Fruit fly (Drosophila melanogaster) whole organism, embryonic: ENCODE measurements around the gene BBS1.
A peak's percentile ranks its signal among the peaks of the same experiment; 100 is the strongest.

Experiments used
- Atf-2 ChIP-seq: fragments of 200-800 bp; sonication (Bioruptor generic); optimal IDR thresholded peaks from 2 replicates; lab custom pipeline; 2016; ENCODE audit warnings: missing biosample characterization, missing genetic modification characterization
- Bteb2 ChIP-seq: fragments of 200-800 bp; sonication (Bioruptor generic); optimal IDR thresholded peaks from 2 replicates; lab custom pipeline; 2016; ENCODE audit warnings: missing biosample characterization, missing genetic modification characterization
- CG10979 ChIP-seq: fragments of 200-800 bp; sonication (Bioruptor generic); optimal IDR thresholded peaks from 2 replicates; lab custom pipeline; 2018; ENCODE audit warnings: missing biosample characterization, mild to moderate bottlenecking, missing genetic modification characterization, moderate library complexity
- CG11560 ChIP-seq: fragments of 200-800 bp; sonication (Bioruptor generic); IDR thresholded peaks from 3 replicates; pipeline ENCODE4 v1.3.6; 2022; ENCODE audit warnings: missing biosample characterization, missing genetic modification characterization
- CG11695 ChIP-seq: fragments of 200-800 bp; sonication (Bioruptor generic); IDR thresholded peaks from 3 replicates; pipeline ENCODE4 v1.3.6; 2022; ENCODE audit warnings: missing biosample characterization, missing genetic modification characterization
- CG12942 ChIP-seq: fragments of 200-800 bp; sonication (Bioruptor generic); optimal IDR thresholded peaks from 3 replicates; lab custom pipeline; 2016; ENCODE audit warnings: missing biosample characterization, missing genetic modification characterization
- CG13287 ChIP-seq: fragments of 200-800 bp; sonication (Bioruptor generic); IDR thresholded peaks from 2 replicates; pipeline ENCODE4 v1.3.6; 2022; ENCODE audit warnings: missing biosample characterization, missing genetic modification characterization; ENCODE audit not compliant: partially characterized antibody
- CG15601 ChIP-seq: fragments of 200-800 bp; sonication (Bioruptor generic); optimal IDR thresholded peaks from 3 replicates; lab custom pipeline; 2019; ENCODE audit warnings: missing biosample characterization, mild to moderate bottlenecking, missing genetic modification characterization, moderate library complexity
- CG1603 ChIP-seq: fragments of 200-800 bp; sonication (Bioruptor generic); optimal IDR thresholded peaks from 2 replicates; lab custom pipeline; 2019; ENCODE audit warnings: missing biosample characterization, mild to moderate bottlenecking, missing genetic modification characterization, moderate library complexity
- CG16779 ChIP-seq: fragments of 200-800 bp; sonication (Bioruptor generic); IDR thresholded peaks from 2 replicates; pipeline ENCODE4 v1.3.6; 2022; ENCODE audit warnings: missing biosample characterization, missing genetic modification characterization
- CG17328 ChIP-seq: fragments of 200-800 bp; sonication (Bioruptor generic); IDR thresholded peaks from 2 replicates; pipeline ENCODE4 v1.3.6; 2022; ENCODE audit warnings: missing biosample characterization, missing genetic modification characterization
- CG17359 ChIP-seq: fragments of 200-800 bp; sonication (Bioruptor generic); optimal IDR thresholded peaks from 3 replicates; lab custom pipeline; 2018; ENCODE audit warnings: missing biosample characterization, mild to moderate bottlenecking, missing genetic modification characterization, moderate library complexity
- CG17829 ChIP-seq: fragments of 200-800 bp; optimal IDR thresholded peaks from 2 replicates; lab custom pipeline; 2019; ENCODE audit warnings: missing biosample characterization, mild to moderate bottlenecking, missing genetic modification characterization, moderate library complexity
- CG18262 ChIP-seq: fragments of 200-800 bp; optimal IDR thresholded peaks from 3 replicates; lab custom pipeline; 2019; ENCODE audit warnings: missing biosample characterization, mild to moderate bottlenecking, missing genetic modification characterization, moderate library complexity
- CG2116 ChIP-seq: fragments of 200-800 bp; sonication (Bioruptor generic); optimal IDR thresholded peaks from 3 replicates; lab custom pipeline; 2018; ENCODE audit warnings: missing biosample characterization, mild to moderate bottlenecking, missing genetic modification characterization
- CG2678 ChIP-seq: fragments of 200-800 bp; sonication (Bioruptor generic); optimal IDR thresholded peaks from 3 replicates; lab custom pipeline; 2019; ENCODE audit warnings: missing biosample characterization, mild to moderate bottlenecking, missing genetic modification characterization, moderate library complexity
- CG2712 ChIP-seq: fragments of 200-800 bp; optimal IDR thresholded peaks from 3 replicates; lab custom pipeline; 2019; ENCODE audit warnings: missing biosample characterization, mild to moderate bottlenecking, missing genetic modification characterization, moderate library complexity
- CG30431 ChIP-seq: fragments of 200-800 bp; sonication (Bioruptor generic); optimal IDR thresholded peaks from 2 replicates; lab custom pipeline; 2017; ENCODE audit warnings: missing biosample characterization, missing genetic modification characterization
- CG31441 ChIP-seq: fragments of 200-800 bp; sonication (Bioruptor generic); IDR thresholded peaks from 2 replicates; pipeline ENCODE4 v1.3.6; 2022; ENCODE audit warnings: missing biosample characterization, missing genetic modification characterization
- CG8924 ChIP-seq: fragments of 200-800 bp; optimal IDR thresholded peaks from 3 replicates; lab custom pipeline; 2019; ENCODE audit warnings: missing biosample characterization, mild to moderate bottlenecking, missing genetic modification characterization, moderate library complexity
- CG9817 ChIP-seq: fragments of 200-800 bp; sonication (Bioruptor generic); optimal IDR thresholded peaks from 2 replicates; lab custom pipeline; 2018; ENCODE audit warnings: missing biosample characterization, mild to moderate bottlenecking, missing genetic modification characterization, moderate library complexity
- CoRest ChIP-seq: fragments of 200-800 bp; sonication (Bioruptor generic); optimal IDR thresholded peaks from 3 replicates; lab custom pipeline; 2018; ENCODE audit warnings: missing biosample characterization, mild to moderate bottlenecking, missing genetic modification characterization, moderate library complexity
- D19A ChIP-seq: fragments of 200-800 bp; optimal IDR thresholded peaks from 3 replicates; lab custom pipeline; 2019; ENCODE audit warnings: missing biosample characterization, mild to moderate bottlenecking, missing genetic modification characterization, moderate library complexity
- Drgx ChIP-seq: fragments of 200-800 bp; sonication (Bioruptor generic); IDR thresholded peaks from 2 replicates; pipeline ENCODE4 v1.3.6; 2022; ENCODE audit warnings: missing biosample characterization, missing genetic modification characterization
- Eip74EF ChIP-seq, 2 experiments: fragments of 200-800 bp in 1 of 2; fragments of >200 bp in 1 of 2; sonication (Bioruptor generic) in 1 of 2; optimal IDR thresholded peaks; 2 replicates each; lab custom pipeline; 2017 to 2019; ENCODE audit warnings: missing biosample characterization in 2 of 2, missing genetic modification characterization in 2 of 2, mild to moderate bottlenecking in 1 of 2, moderate library complexity in 1 of 2
- H15 ChIP-seq: fragments of 200-800 bp; sonication (Bioruptor generic); IDR thresholded peaks from 3 replicates; pipeline ENCODE4 v1.3.6; 2022; ENCODE audit warnings: missing biosample characterization, missing genetic modification characterization
- Med ChIP-seq: fragments of 200-800 bp; sonication (Bioruptor generic); peaks from one replicate; lab custom pipeline; 2016; ENCODE audit warnings: missing biosample characterization, missing genetic modification characterization, mild to moderate bottlenecking, inconsistent platforms, moderate library complexity
- Oli ChIP-seq: fragments of 200-800 bp; sonication (Bioruptor generic); optimal IDR thresholded peaks from 2 replicates; lab custom pipeline; 2018; ENCODE audit warnings: missing biosample characterization, mild to moderate bottlenecking, missing genetic modification characterization, moderate library complexity
- Ssrp ChIP-seq: fragments of 200-800 bp; sonication (Bioruptor generic); optimal IDR thresholded peaks from 2 replicates; lab custom pipeline; 2018; ENCODE audit warnings: missing biosample characterization, mild to moderate bottlenecking, missing genetic modification characterization, moderate library complexity
- bsh ChIP-seq, 2 experiments: fragments of 200-800 bp; sonication (Bioruptor generic); optimal IDR thresholded peaks; 2 replicates each; lab custom pipeline; 2017 to 2018; ENCODE audit warnings: mild to moderate bottlenecking in 2 of 2, missing biosample characterization in 2 of 2, missing genetic modification characterization in 2 of 2, moderate library complexity in 1 of 2
- corto ChIP-seq: fragments of 200-800 bp; sonication (Bioruptor generic); optimal IDR thresholded peaks from 2 replicates; lab custom pipeline; 2016; ENCODE audit warnings: missing biosample characterization, mild to moderate bottlenecking, missing genetic modification characterization, moderate library complexity
- emc ChIP-seq: fragments of 200-800 bp; sonication (Bioruptor generic); optimal IDR thresholded peaks from 2 replicates; lab custom pipeline; 2016; ENCODE audit warnings: missing biosample characterization, missing genetic modification characterization
- fd96Cb ChIP-seq: fragments of 200-800 bp; sonication (Bioruptor generic); optimal IDR thresholded peaks from 2 replicates; lab custom pipeline; 2018; ENCODE audit warnings: missing biosample characterization, mild to moderate bottlenecking, missing genetic modification characterization, moderate library complexity
- fu2 ChIP-seq: fragments of 200-800 bp; sonication (Bioruptor generic); optimal IDR thresholded peaks from 2 replicates; lab custom pipeline; 2016; ENCODE audit warnings: missing biosample characterization, missing genetic modification characterization
- gfzf ChIP-seq: fragments of 200-800 bp; sonication (Bioruptor generic); optimal IDR thresholded peaks from 2 replicates; lab custom pipeline; 2016; ENCODE audit warnings: missing biosample characterization, mild to moderate bottlenecking, missing genetic modification characterization, moderate library complexity
- hkb ChIP-seq, 2 experiments: fragments of 200-800 bp in 1 of 2; fragments of >200 bp in 1 of 2; sonication (Bioruptor generic) in 1 of 2; IDR thresholded peaks in 1 of 2; optimal IDR thresholded peaks in 1 of 2; 2 replicates each; pipeline versions ENCODE4 v1.3.6 to Lab custom; 2017 to 2022; ENCODE audit warnings: missing biosample characterization in 1 of 2, missing genetic modification characterization in 1 of 2
- lilli ChIP-seq: fragments of 200-800 bp; sonication (Bioruptor generic); optimal IDR thresholded peaks from 3 replicates; lab custom pipeline; 2016; ENCODE audit warnings: missing biosample characterization, missing genetic modification characterization
- nom ChIP-seq: fragments of 200-800 bp; sonication (Bioruptor generic); optimal IDR thresholded peaks from 2 replicates; lab custom pipeline; 2017; ENCODE audit warnings: missing biosample characterization, missing genetic modification characterization, mild to moderate bottlenecking, moderate library complexity, missing genetic modification reagents
- oc ChIP-seq: fragments of 200-800 bp; sonication (Bioruptor generic); optimal IDR thresholded peaks from 2 replicates; lab custom pipeline; 2018; ENCODE audit warnings: missing biosample characterization, mild to moderate bottlenecking, missing genetic modification characterization, moderate library complexity
- pfk ChIP-seq: fragments of 200-800 bp; sonication (Bioruptor generic); optimal IDR thresholded peaks from 2 replicates; lab custom pipeline; 2018; ENCODE audit warnings: missing biosample characterization, mild to moderate bottlenecking, missing genetic modification characterization, moderate library complexity
- phol ChIP-seq: fragments of 200-800 bp; sonication (Bioruptor generic); optimal IDR thresholded peaks from 3 replicates; lab custom pipeline; 2018; ENCODE audit warnings: missing biosample characterization, mild to moderate bottlenecking, missing genetic modification characterization, moderate library complexity
- rib ChIP-seq: fragments of 200-800 bp; sonication (Bioruptor generic); IDR thresholded peaks from 2 replicates; pipeline ENCODE4 v1.3.6; 2022; ENCODE audit warnings: missing biosample characterization, missing genetic modification characterization
- scrt ChIP-seq: fragments of 200-800 bp; sonication (Bioruptor generic); optimal IDR thresholded peaks from 2 replicates; lab custom pipeline; 2018; ENCODE audit warnings: missing biosample characterization, mild to moderate bottlenecking, missing genetic modification characterization, moderate library complexity
- shn ChIP-seq: fragments of 200-800 bp; sonication (Bioruptor generic); optimal IDR thresholded peaks from 3 replicates; lab custom pipeline; 2016; ENCODE audit warnings: missing biosample characterization, missing genetic modification characterization
- sisA ChIP-seq: fragments of 200-800 bp; sonication (Bioruptor generic); IDR thresholded peaks from 2 replicates; pipeline ENCODE4 v1.3.6; 2022; ENCODE audit warnings: missing biosample characterization, missing genetic modification characterization
- slp2 ChIP-seq: fragments of 200-800 bp; sonication (Bioruptor generic); optimal IDR thresholded peaks from 2 replicates; lab custom pipeline; 2016; ENCODE audit warnings: missing biosample characterization, missing genetic modification characterization
- tna ChIP-seq: fragments of 200-800 bp; sonication (Bioruptor generic); IDR thresholded peaks from 2 replicates; pipeline ENCODE4 v1.3.6; 2022; ENCODE audit warnings: missing biosample characterization, missing genetic modification characterization; ENCODE audit not compliant: partially characterized antibody
- unpg ChIP-seq: fragments of 200-800 bp; sonication (Bioruptor generic); optimal IDR thresholded peaks from 3 replicates; lab custom pipeline; 2018; ENCODE audit warnings: missing biosample characterization, mild to moderate bottlenecking, missing genetic modification characterization, moderate library complexity
- usp ChIP-seq: fragments of >200 bp; optimal IDR thresholded peaks from 2 replicates; lab custom pipeline; 2017; ENCODE audit warnings: missing biosample characterization, missing genetic modification characterization

BBS1 gene

DNA sequence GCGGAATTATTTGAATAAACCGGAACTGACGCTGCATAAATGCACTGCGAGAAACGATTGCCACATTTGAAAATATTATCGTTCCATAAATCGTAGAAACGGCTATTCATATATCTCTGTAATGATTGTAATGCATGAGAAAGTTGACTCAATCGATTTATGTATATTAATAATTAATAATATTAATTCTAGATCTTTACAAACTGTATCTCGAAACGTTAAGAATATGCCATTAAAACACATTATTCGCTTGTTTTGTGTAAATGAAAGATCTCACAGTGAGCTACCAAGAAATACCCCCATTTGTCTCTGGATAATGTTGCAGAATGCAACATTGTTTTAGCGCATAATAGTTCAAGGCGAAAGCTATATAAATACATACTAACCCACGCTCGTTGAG lies 24.1 kb downstream of the BBS1 start (continued):
- TF ChIP-seq nom: peak; percentile 33
- TF ChIP-seq Oli (tag; lab: Kevin White, UChicago): peak; percentile 23
- no peak for TF ChIP-seq pfk (GFP tag; lab: Kevin White, UChicago)
- peak; percentile 7 for TF ChIP-seq CG10979 (tag; lab: Kevin White, UChicago)
- no peak for TF ChIP-seq CG16779 (GFP tag; lab: Robert Waterston, UW)
- peak in 1 of 2 experiments; percentile 17 for TF ChIP-seq Eip74EF (GFP tag; optimal IDR thresholded peaks at IDR 0.05; lab: Kevin White, UChicago)
- TF ChIP-seq D19A: no peak
- TF ChIP-seq Ssrp (tag; lab: Kevin White, UChicago): peak; percentile 34
- no peak for TF ChIP-seq CG9817 (tag; lab: Kevin White, UChicago)
- no peak for TF ChIP-seq emc
- peak; percentile 22 for TF ChIP-seq CG17359 (tag; lab: Kevin White, UChicago)
- TF ChIP-seq CG15601 (tag; lab: Kevin White, UChicago): peak; percentile 26
- TF ChIP-seq CoRest (tag; lab: Kevin White, UChicago): peak; percentile 18
- TF ChIP-seq CG17328: 0 out of 2 replicates have a peak, but pooled peaks have one; percentile 7
- peak; percentile 33 for TF ChIP-seq phol (tag; lab: Kevin White, UChicago)
- peak; percentile 4 for TF ChIP-seq CG17829 (tag; lab: Kevin White, UChicago)
- no peak for TF ChIP-seq sisA

DNA sequence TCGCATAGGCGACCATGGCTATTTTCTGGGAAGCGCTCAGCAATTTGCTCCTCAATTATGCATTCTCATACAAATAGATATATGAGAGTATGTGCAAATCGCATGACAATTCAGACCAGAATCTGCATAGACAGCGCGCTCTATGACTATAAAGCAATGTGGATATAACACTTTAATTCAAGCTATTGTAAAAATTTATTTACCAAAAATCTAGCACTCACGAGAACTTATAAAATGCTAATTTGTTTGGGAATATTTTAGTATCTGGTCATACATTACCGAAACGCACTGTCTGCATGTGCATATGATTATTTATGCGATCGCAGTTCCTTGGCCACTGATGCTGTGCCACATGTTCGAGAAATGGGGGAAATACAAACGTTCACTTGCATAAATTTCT lies 25.1 kb downstream of the BBS1 start:
- TF ChIP-seq fu2 (GFP tag; lab: Kevin White, UChicago): no peak
- 0 out of 3 replicates have a peak, but pooled peaks have one; percentile 28 for TF ChIP-seq CG11695
- TF ChIP-seq CG31441 (GFP tag; lab: Robert Waterston, UW): no peak
- peak; percentile 9 for TF ChIP-seq CG18262
- no peak for TF ChIP-seq usp (GFP tag; lab: Kevin White, UChicago)
- TF ChIP-seq gfzf (GFP tag; lab: Kevin White, UChicago): no peak
- no peak for TF ChIP-seq shn (GFP tag; lab: Kevin White, UChicago)
- TF ChIP-seq lilli (GFP tag; lab: Kevin White, UChicago): no peak
- TF ChIP-seq CG2712: peak; percentile 18
- no peak for TF ChIP-seq rib (GFP tag; lab: Robert Waterston, UW)
- no peak for TF ChIP-seq Bteb2
- TF ChIP-seq bsh (GFP tag; optimal IDR thresholded peaks at IDR 0.05; lab: Kevin White, UChicago): peak; percentile 35 to 41
- TF ChIP-seq CG1603: no peak
- TF ChIP-seq oc (tag; lab: Kevin White, UChicago): no peak
- peak; percentile 3 for TF ChIP-seq fd96Cb (tag; lab: Kevin White, UChicago)
- no peak for TF ChIP-seq CG30431 (GFP tag; lab: Kevin White, UChicago)
- TF ChIP-seq Drgx (GFP tag; lab: Robert Waterston, UW): peak; percentile 89
- peak; percentile 12 for TF ChIP-seq CG10979 (tag; lab: Kevin White, UChicago)
- TF ChIP-seq CG11560 (tag; lab: Robert Waterston, UW): no peak
- no peak for TF ChIP-seq Atf-2
- TF ChIP-seq CG17829 (tag; lab: Kevin White, UChicago): no peak
- TF ChIP-seq CG12942 (GFP tag; lab: Kevin White, UChicago): no peak
- TF ChIP-seq CG8924 (tag; lab: Kevin White, UChicago): no peak
- no peak for TF ChIP-seq CG2678 (tag; lab: Kevin White, UChicago)
- TF ChIP-seq hkb (optimal IDR thresholded peaks at IDR 0.05; lab: Kevin White, UChicago): no peak
- no peak for TF ChIP-seq hkb (GFP tag; IDR thresholded peaks at IDR 0.05; lab: Robert Waterston, UW)
- peak; percentile 50 for TF ChIP-seq Med (GFP tag; lab: Kevin White, UChicago)
- TF ChIP-seq scrt: no peak
- no peak for TF ChIP-seq corto (GFP tag; lab: Kevin White, UChicago)
- TF ChIP-seq tna: no peak
- TF ChIP-seq H15: no peak; the same call in 2 of the 3 replicates
- TF ChIP-seq slp2 (GFP tag; lab: Kevin White, UChicago): no peak
- TF ChIP-seq unpg (GFP tag; lab: Kevin White, UChicago): no peak
- no peak for TF ChIP-seq CG2116
- TF ChIP-seq CG13287 (GFP tag; lab: Robert Waterston, UW): no peak
